Fruit fly (Drosophila melanogaster) whole organism, embryonic: Measurements from ENCODE around the gene CG45049.

ENCODE experiments used
- CG10274 ChIP-seq: fragments of 200-800 bp; sonication (Bioruptor generic); optimal IDR thresholded peaks from 3 replicates; lab custom pipeline; 2017; ENCODE audit warnings: missing biosample characterization, mild to moderate bottlenecking, missing genetic modification characterization
- CG10654 ChIP-seq: fragments of 200-800 bp; sonication (Bioruptor generic); optimal IDR thresholded peaks from 2 replicates; lab custom pipeline; 2016; ENCODE audit warnings: missing biosample characterization, missing genetic modification characterization
- CG11247 ChIP-seq: fragments of 200-800 bp; sonication (Bioruptor generic); IDR thresholded peaks from 2 replicates; pipeline ENCODE4 v1.3.6; 2022; ENCODE audit warnings: missing biosample characterization, missing genetic modification characterization
- CG12071 ChIP-seq: fragments of 200-800 bp; sonication (Bioruptor generic); optimal IDR thresholded peaks from 3 replicates; lab custom pipeline; 2018; ENCODE audit warnings: missing biosample characterization, mild to moderate bottlenecking, missing genetic modification characterization
- CG12155 ChIP-seq: fragments of 200-800 bp; sonication (Bioruptor generic); optimal IDR thresholded peaks from 3 replicates; lab custom pipeline; 2016; ENCODE audit warnings: missing biosample characterization, missing genetic modification characterization
- CG12236 ChIP-seq: fragments of 200-800 bp; sonication (Bioruptor generic); optimal IDR thresholded peaks from 2 replicates; lab custom pipeline; 2016; ENCODE audit warnings: missing biosample characterization, missing genetic modification characterization
- CG12942 ChIP-seq: fragments of 200-800 bp; sonication (Bioruptor generic); optimal IDR thresholded peaks from 3 replicates; lab custom pipeline; 2016; ENCODE audit warnings: missing biosample characterization, missing genetic modification characterization
- CG13624 ChIP-seq: fragments of 200-800 bp; sonication (Bioruptor generic); optimal IDR thresholded peaks from 2 replicates; lab custom pipeline; 2016; ENCODE audit warnings: missing biosample characterization, missing genetic modification characterization
- CG1603 ChIP-seq: fragments of 200-800 bp; sonication (Bioruptor generic); optimal IDR thresholded peaks from 2 replicates; lab custom pipeline; 2019; ENCODE audit warnings: missing biosample characterization, mild to moderate bottlenecking, missing genetic modification characterization, moderate library complexity
- CG2875 ChIP-seq: fragments of 200-800 bp; sonication (Bioruptor generic); optimal IDR thresholded peaks from 2 replicates; lab custom pipeline; 2017; ENCODE audit warnings: missing biosample characterization, mild to moderate bottlenecking, missing genetic modification characterization, missing genetic modification reagents
- CG3847 ChIP-seq: fragments of 200-800 bp; sonication (Bioruptor generic); IDR thresholded peaks from 2 replicates; pipeline ENCODE4 v1.3.6; 2022; ENCODE audit warnings: missing biosample characterization, missing genetic modification characterization
- CG4617 ChIP-seq: fragments of 200-800 bp; sonication (Bioruptor generic); optimal IDR thresholded peaks from 3 replicates; lab custom pipeline; 2016; ENCODE audit warnings: missing biosample characterization, missing genetic modification characterization, borderline replicate concordance
- CG6854 ChIP-seq: fragments of 200-800 bp; sonication (Bioruptor generic); optimal IDR thresholded peaks from 3 replicates; lab custom pipeline; 2017; ENCODE audit warnings: missing biosample characterization, mild to moderate bottlenecking, missing genetic modification characterization
- CG8388 ChIP-seq: fragments of 200-800 bp; sonication (Bioruptor generic); optimal IDR thresholded peaks from 2 replicates; lab custom pipeline; 2019; ENCODE audit warnings: missing biosample characterization, mild to moderate bottlenecking, missing genetic modification characterization, moderate library complexity
- CG9215 ChIP-seq: fragments of 200-800 bp; sonication (Bioruptor generic); IDR thresholded peaks from 2 replicates; pipeline ENCODE4 v1.3.6; 2022; ENCODE audit warnings: missing biosample characterization, missing genetic modification characterization
- CG9817 ChIP-seq: fragments of 200-800 bp; sonication (Bioruptor generic); optimal IDR thresholded peaks from 2 replicates; lab custom pipeline; 2018; ENCODE audit warnings: missing biosample characterization, mild to moderate bottlenecking, missing genetic modification characterization, moderate library complexity
- Chrac-16 ChIP-seq: fragments of 200-800 bp; sonication (Bioruptor generic); optimal IDR thresholded peaks from 3 replicates; lab custom pipeline; 2016; ENCODE audit warnings: missing biosample characterization, missing genetic modification characterization
- CkIIα-i1 ChIP-seq: fragments of 200-800 bp; sonication (Bioruptor generic); IDR thresholded peaks from 2 replicates; pipeline ENCODE4 v1.3.6; 2022; ENCODE audit warnings: missing biosample characterization, missing genetic modification characterization
- D ChIP-seq, 2 experiments: fragments of 200-800 bp in 1 of 2; fragments of >200 bp in 1 of 2; sonication (Bioruptor generic) in 1 of 2; optimal IDR thresholded peaks; 2 replicates in 1 of 2; 3 replicates in 1 of 2; lab custom pipeline; 2017; ENCODE audit warnings: mild to moderate bottlenecking in 1 of 2, missing biosample characterization in 1 of 2, missing genetic modification characterization in 1 of 2, missing genetic modification reagents in 1 of 2
- Hsf ChIP-seq: fragments of 200-800 bp; sonication (Bioruptor generic); optimal IDR thresholded peaks from 3 replicates; lab custom pipeline; 2016; ENCODE audit warnings: missing biosample characterization, missing genetic modification characterization
- Jarid2 ChIP-seq: fragments of 200-800 bp; sonication (Bioruptor generic); optimal IDR thresholded peaks from 3 replicates; lab custom pipeline; 2017; ENCODE audit warnings: mild to moderate bottlenecking, missing biosample characterization, missing genetic modification reagents, missing genetic modification characterization
- MESR4 ChIP-seq: fragments of 200-800 bp; sonication (Bioruptor generic); optimal IDR thresholded peaks from 2 replicates; lab custom pipeline; 2018; ENCODE audit warnings: missing biosample characterization, mild to moderate bottlenecking, missing genetic modification characterization, moderate library complexity
- Meics ChIP-seq: fragments of 200-800 bp; sonication (Bioruptor generic); optimal IDR thresholded peaks from 2 replicates; lab custom pipeline; 2017; ENCODE audit warnings: missing biosample characterization, mild to moderate bottlenecking, missing genetic modification characterization
- NC2α ChIP-seq: fragments of 200-800 bp; sonication (Bioruptor generic); optimal IDR thresholded peaks from 2 replicates; lab custom pipeline; 2016; ENCODE audit warnings: missing biosample characterization, missing genetic modification characterization
- NC2β ChIP-seq: fragments of 200-800 bp; sonication (Bioruptor generic); optimal IDR thresholded peaks from 2 replicates; lab custom pipeline; 2016; ENCODE audit warnings: missing biosample characterization, missing genetic modification characterization
- Rfx ChIP-seq: fragments of 200-800 bp; sonication (Bioruptor generic); IDR thresholded peaks from 2 replicates; pipeline ENCODE4 v1.3.6; 2022; ENCODE audit warnings: missing biosample characterization, missing genetic modification characterization
- Sox102F ChIP-seq: fragments of 200-800 bp; sonication (Bioruptor generic); optimal IDR thresholded peaks from 2 replicates; lab custom pipeline; 2018; ENCODE audit warnings: missing biosample characterization, mild to moderate bottlenecking, missing genetic modification characterization, moderate library complexity
- TFAM ChIP-seq: fragments of 200-800 bp; sonication (Bioruptor generic); optimal IDR thresholded peaks from 2 replicates; lab custom pipeline; 2017; ENCODE audit warnings: missing biosample characterization, missing genetic modification characterization, inconsistent platforms
- Taf1 ChIP-seq: fragments of 200-800 bp; sonication (Bioruptor generic); IDR thresholded peaks from 2 replicates; pipeline ENCODE4 v1.3.6; 2022; ENCODE audit warnings: missing biosample characterization, missing genetic modification characterization
- YL-1 ChIP-seq: fragments of 200-800 bp; sonication (Bioruptor generic); optimal IDR thresholded peaks from 3 replicates; lab custom pipeline; 2017; ENCODE audit warnings: missing biosample characterization, mild to moderate bottlenecking, missing genetic modification characterization
- ac ChIP-seq: fragments of 200-800 bp; sonication (Bioruptor generic); optimal IDR thresholded peaks from 3 replicates; lab custom pipeline; 2017; ENCODE audit warnings: missing biosample characterization, mild to moderate bottlenecking, missing genetic modification characterization
- chinmo ChIP-seq: fragments of 200-800 bp; sonication (Bioruptor generic); IDR thresholded peaks from 4 replicates; pipeline ENCODE4 v1.3.6; 2022; ENCODE audit warnings: missing biosample characterization, missing genetic modification characterization; ENCODE audit not compliant: partially characterized antibody
- ci ChIP-seq: fragments of 200-800 bp; sonication (Bioruptor generic); IDR thresholded peaks from 3 replicates; pipeline ENCODE4 v1.3.6; 2022; ENCODE audit warnings: missing biosample characterization, missing genetic modification characterization
- gce ChIP-seq: fragments of 200-800 bp; sonication (Bioruptor generic); IDR thresholded peaks from 3 replicates; pipeline ENCODE4 v1.3.6; 2022; ENCODE audit warnings: missing biosample characterization, missing genetic modification characterization
- grau ChIP-seq: fragments of 200-800 bp; optimal IDR thresholded peaks from 3 replicates; lab custom pipeline; 2019; ENCODE audit warnings: missing biosample characterization, mild to moderate bottlenecking, missing genetic modification characterization, moderate library complexity
- ken ChIP-seq: fragments of 200-800 bp; sonication (Bioruptor generic); IDR thresholded peaks from 3 replicates; pipeline ENCODE4 v1.3.6; 2022; ENCODE audit warnings: missing biosample characterization, missing genetic modification characterization
- nerfin-1 ChIP-seq: fragments of 200-800 bp; sonication (Bioruptor generic); optimal IDR thresholded peaks from 3 replicates; lab custom pipeline; 2019; ENCODE audit warnings: missing biosample characterization, mild to moderate bottlenecking, missing genetic modification characterization, moderate library complexity
- nerfin-2 ChIP-seq: fragments of 200-800 bp; sonication (Bioruptor generic); IDR thresholded peaks from 2 replicates; pipeline ENCODE4 v1.3.6; 2022; ENCODE audit warnings: missing biosample characterization, missing genetic modification characterization; ENCODE audit not compliant: partially characterized antibody
- org-1 ChIP-seq: fragments of 200-800 bp; sonication (Bioruptor generic); optimal IDR thresholded peaks from 2 replicates; lab custom pipeline; 2017; ENCODE audit warnings: missing biosample characterization, missing genetic modification characterization
- pfk ChIP-seq: fragments of 200-800 bp; sonication (Bioruptor generic); optimal IDR thresholded peaks from 2 replicates; lab custom pipeline; 2018; ENCODE audit warnings: missing biosample characterization, mild to moderate bottlenecking, missing genetic modification characterization, moderate library complexity
- psq ChIP-seq: fragments of 200-800 bp; sonication (Bioruptor generic); optimal IDR thresholded peaks from 2 replicates; lab custom pipeline; 2017; ENCODE audit warnings: missing biosample characterization, missing genetic modification characterization
- rib ChIP-seq: fragments of 200-800 bp; sonication (Bioruptor generic); IDR thresholded peaks from 2 replicates; pipeline ENCODE4 v1.3.6; 2022; ENCODE audit warnings: missing biosample characterization, missing genetic modification characterization
- row ChIP-seq: fragments of 200-800 bp; sonication (Bioruptor generic); IDR thresholded peaks from 3 replicates; pipeline ENCODE4 v1.3.6; 2022; ENCODE audit warnings: missing biosample characterization, missing genetic modification characterization
- sd ChIP-seq: fragments of 200-800 bp; sonication (Bioruptor generic); optimal IDR thresholded peaks from 3 replicates; lab custom pipeline; 2018; ENCODE audit warnings: missing biosample characterization, mild to moderate bottlenecking, missing genetic modification characterization, moderate library complexity
- sim ChIP-seq: fragments of 200-800 bp; sonication (Bioruptor generic); IDR thresholded peaks from 2 replicates; pipeline ENCODE4 v1.3.6; 2022; ENCODE audit warnings: missing biosample characterization, missing genetic modification characterization
- sob ChIP-seq: fragments of 200-800 bp; sonication (Bioruptor generic); IDR thresholded peaks from 2 replicates; pipeline ENCODE4 v1.3.6; 2022; ENCODE audit warnings: missing biosample characterization, missing genetic modification characterization
- stc ChIP-seq: fragments of 200-800 bp; sonication (Bioruptor generic); IDR thresholded peaks from 2 replicates; pipeline ENCODE4 v1.3.6; 2022; ENCODE audit warnings: missing biosample characterization, missing genetic modification characterization
- wdn ChIP-seq: fragments of 200-800 bp; sonication (Bioruptor generic); IDR thresholded peaks from 2 replicates; pipeline ENCODE4 v1.3.6; 2022; ENCODE audit warnings: missing biosample characterization, missing genetic modification characterization

The CG45049 gene

DNA sequence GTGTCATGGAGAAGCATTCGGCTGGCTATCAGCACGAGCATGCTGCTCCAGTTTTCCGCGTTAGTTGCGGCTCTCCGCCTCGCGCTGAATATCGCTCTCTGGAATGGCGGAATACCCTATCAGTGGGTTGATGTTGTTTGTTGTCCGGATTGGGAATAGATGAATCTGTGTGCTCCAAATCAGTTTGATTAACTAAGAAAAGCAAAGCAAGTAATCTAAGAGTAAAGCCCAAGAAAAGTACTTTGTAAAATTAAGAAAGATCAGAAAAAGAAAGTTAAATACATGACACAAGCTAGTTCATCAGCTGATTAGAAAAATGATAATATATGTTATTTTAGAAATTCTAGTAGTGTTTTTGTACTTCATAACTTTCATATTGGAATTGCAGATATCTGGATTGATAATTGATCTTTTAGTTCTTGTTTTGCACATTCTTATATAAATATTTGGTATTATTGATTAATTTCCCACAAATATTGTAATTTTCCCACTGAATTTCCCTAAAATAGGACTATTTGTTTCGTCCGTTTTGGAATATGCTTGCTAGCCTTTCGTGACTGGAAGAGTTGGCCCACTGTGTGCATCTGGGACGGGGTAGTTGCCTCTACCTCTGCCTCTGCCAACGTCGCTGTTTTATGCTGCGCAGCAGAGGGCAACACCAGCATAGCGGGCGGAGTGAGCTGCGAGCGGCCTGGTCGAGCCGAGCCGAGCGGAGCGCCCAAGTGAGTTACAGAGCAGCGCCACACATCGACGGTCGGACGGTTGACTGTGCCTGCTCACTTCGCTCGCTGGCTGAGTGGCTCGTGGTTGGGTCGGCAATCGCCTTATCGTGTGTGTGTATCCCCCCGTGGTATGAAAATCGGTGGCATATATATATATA lies 27.4 kb downstream of the CG45049 start (continued):
- TF ChIP-seq TFAM: no peak
- peak; percentile 56 for TF ChIP-seq sob (GFP tag; lab: Robert Waterston, UW)
- peak; percentile 31 for TF ChIP-seq CG1603 (tag; lab: Kevin White, UChicago)
- no peak for TF ChIP-seq psq (GFP tag; lab: Kevin White, UChicago)
- TF ChIP-seq nerfin-2 (GFP tag; lab: Robert Waterston, UW): no peak
- TF ChIP-seq D (optimal IDR thresholded peaks at IDR 0.05; lab: Kevin White, UChicago): no peak
- peak; percentile 59 for TF ChIP-seq D (GFP tag; optimal IDR thresholded peaks at IDR 0.05; lab: Kevin White, UChicago)
- peak; percentile 6 for TF ChIP-seq MESR4 (GFP tag; lab: Kevin White, UChicago)
- TF ChIP-seq CG6854 (GFP tag; lab: Kevin White, UChicago): peak; percentile 26
- peak; percentile 72 for TF ChIP-seq grau
- peak; percentile 39 for TF ChIP-seq CG10654 (GFP tag; lab: Kevin White, UChicago)
- peak; percentile 17 for TF ChIP-seq nerfin-1 (tag; lab: Kevin White, UChicago)
- peak; percentile 77 for TF ChIP-seq Meics (GFP tag; lab: Kevin White, UChicago)
- TF ChIP-seq stc (GFP tag; lab: Robert Waterston, UW): peak; percentile 10; the same call in 1 of the 2 replicates
- TF ChIP-seq CG10274 (GFP tag; lab: Kevin White, UChicago): peak; percentile 8
- TF ChIP-seq CkIIα-i1 (GFP tag; lab: Robert Waterston, UW): no peak
- TF ChIP-seq sd: no peak
- TF ChIP-seq Rfx (GFP tag; lab: Robert Waterston, UW): peak; percentile 74
- peak; percentile 44 for TF ChIP-seq CG13624 (GFP tag; lab: Kevin White, UChicago)
- TF ChIP-seq ac: no peak
- peak; percentile 69 for TF ChIP-seq Jarid2 (GFP tag; lab: Kevin White, UChicago)
- peak; percentile 64 for TF ChIP-seq Hsf (GFP tag; lab: Kevin White, UChicago)
- peak; percentile 52 for TF ChIP-seq CG8388 (GFP tag; lab: Kevin White, UChicago)
- peak; percentile 38 for TF ChIP-seq CG12071 (GFP tag; lab: Kevin White, UChicago)
- peak; percentile 47; the same call in 1 of the 2 replicates for TF ChIP-seq rib (GFP tag; lab: Robert Waterston, UW)
- TF ChIP-seq NC2α: no peak
- no peak for TF ChIP-seq CG4617 (GFP tag; lab: Kevin White, UChicago)
- TF ChIP-seq ci (GFP tag; lab: Robert Waterston, UW): peak; percentile 83
- no peak for TF ChIP-seq CG2875 (GFP tag; lab: Kevin White, UChicago)
- peak; percentile 41; the same call in 1 of the 2 replicates for TF ChIP-seq CG3847 (GFP tag; lab: Robert Waterston, UW)
- TF ChIP-seq org-1 (GFP tag; lab: Kevin White, UChicago): peak; percentile 47
- TF ChIP-seq Chrac-16 (GFP tag; lab: Kevin White, UChicago): peak; percentile 26
- TF ChIP-seq pfk (GFP tag; lab: Kevin White, UChicago): no peak
- no peak; the same call in 1 of the 2 replicates for TF ChIP-seq sim (GFP tag; lab: Robert Waterston, UW)
- TF ChIP-seq CG12155: peak; percentile 36
- peak; percentile 13 for TF ChIP-seq CG12236 (GFP tag; lab: Kevin White, UChicago)
- peak; percentile 23 for TF ChIP-seq CG12942 (GFP tag; lab: Kevin White, UChicago)
- peak; percentile 42; the same call in 1 of the 2 replicates for TF ChIP-seq CG9215 (GFP tag; lab: Robert Waterston, UW)
- TF ChIP-seq YL-1 (GFP tag; lab: Kevin White, UChicago): no peak
- peak; percentile 41 for TF ChIP-seq CG9817
- peak; percentile 35; the same call in 1 of the 2 replicates for TF ChIP-seq wdn
- peak; percentile 85 for TF ChIP-seq row (GFP tag; lab: Robert Waterston, UW)
- TF ChIP-seq CG11247 (GFP tag; lab: Robert Waterston, UW): peak; percentile 14; the same call in 1 of the 2 replicates
- no peak for TF ChIP-seq Taf1 (GFP tag; lab: Robert Waterston, UW)
- TF ChIP-seq gce (GFP tag; lab: Robert Waterston, UW): peak; percentile 65; the same call in 2 of the 3 replicates
- peak; percentile 73 for TF ChIP-seq Sox102F (GFP tag; lab: Kevin White, UChicago)
- peak; percentile 70; the same call in 2 of the 3 replicates for TF ChIP-seq ken (GFP tag; lab: Robert Waterston, UW)
- TF ChIP-seq NC2β: no peak
- peak; percentile 89; the same call in 2 of the 4 replicates for TF ChIP-seq chinmo (GFP tag; lab: Robert Waterston, UW)
